Worm (Caenorhabditis elegans): ENCODE results near the gene unc-84.

DNA sequence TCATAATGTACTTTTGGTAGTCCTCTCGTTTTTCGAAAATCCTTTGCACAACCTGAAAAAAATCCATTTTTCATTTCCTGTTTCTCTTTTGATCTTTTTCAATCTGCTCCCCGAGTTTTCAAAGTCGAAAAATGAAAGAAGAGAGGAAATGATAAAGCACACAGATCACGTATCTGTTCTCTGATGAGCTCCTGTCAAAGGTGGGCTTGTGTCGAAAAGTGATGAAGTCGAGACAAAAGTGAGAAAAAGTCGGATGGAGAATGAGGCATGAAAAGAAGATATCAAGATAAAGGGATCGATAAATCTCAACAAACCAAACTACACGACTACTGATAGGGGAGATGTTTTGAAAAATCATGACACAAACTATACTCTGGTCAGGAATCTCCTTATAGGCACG, 29.5 kb upstream of the unc-84 start:
- TF ChIP-seq fkh-6 (tag; optimal IDR thresholded peaks at IDR 0.05) (no peak), ceh-19 (GFP tag; optimal IDR thresholded peaks at IDR 0.05) (no peak), tbx-2 (tag; optimal IDR thresholded peaks at IDR 0.05) (no peak), unc-42 (tag; optimal IDR thresholded peaks at IDR 0.05) (no peak), nhr-11 (tag; optimal IDR thresholded peaks at IDR 0.05) (no peak), dmd-4 (tag; optimal IDR thresholded peaks at IDR 0.05; ENCODE audit: borderline replicate concordance) (no peak), pha-4 (tag; optimal IDR thresholded peaks at IDR 0.05) (no peak), syd-9 (tag; optimal IDR thresholded peaks at IDR 0.05) (no peak), K02D7.2 (tag; optimal IDR thresholded peaks at IDR 0.05) (no peak), ref-2 (tag; optimal IDR thresholded peaks at IDR 0.05) (no peak), ceh-2 (tag; optimal IDR thresholded peaks at IDR 0.05) (no peak), ceh-30 (tag; optimal IDR thresholded peaks at IDR 0.05) (no peak), ama-1 (optimal IDR thresholded peaks at IDR 0.05) (no peak), hlh-6 (tag; optimal IDR thresholded peaks at IDR 0.05) (no peak)
